Fruit fly (Drosophila melanogaster): ENCODE results near the gene tup.

dm6 chr2L:18919474-18919873 is 38.4 kb upstream of the tup start:
- TF ChIP-seq psq (optimal IDR thresholded peaks at IDR 0.05) (no peak), usp (GFP tag; optimal IDR thresholded peaks at IDR 0.05) (no peak), EcR (GFP tag; optimal IDR thresholded peaks at IDR 0.05) (no peak), CG8478 (optimal IDR thresholded peaks at IDR 0.05) (no peak), Dll (optimal IDR thresholded peaks at IDR 0.05) (no peak)

All from whole organism.